Worm (Caenorhabditis elegans): ENCODE data around the gene W08G11.1.
A peak's percentile ranks its signal among the peaks of the same experiment; 100 is the strongest.
"Not testable (repeated sequence)": the region's sequence is repeated elsewhere in the genome, so short reads cannot be mapped to it uniquely, and the experiment has no call there.

W08G11.1 gene

ce11 chrV:16377849-16378248 is 31.0 kb downstream of the W08G11.1 start, which contains the start of gene F13A7.1:
TSS of gene F13A7.1 (minus strand) at chrV:16377949.
- TF ChIP-seq attf-4 (tag; optimal IDR thresholded peaks at IDR 0.05) (no peak), ama-1 (optimal IDR thresholded peaks at IDR 0.05) (no peak), nhr-102 (tag; optimal IDR thresholded peaks at IDR 0.05) (no peak), dve-1 (tag; optimal IDR thresholded peaks at IDR 0.05; ENCODE audit: insufficient read depth) (no peak), ceh-28 (tag; optimal IDR thresholded peaks at IDR 0.05) (no peak), nhr-28 (tag; optimal IDR thresholded peaks at IDR 0.05) (no peak), lin-15B (tag; optimal IDR thresholded peaks at IDR 0.05) (no peak), pqm-1 (tag; optimal IDR thresholded peaks at IDR 0.05) (no peak), F37D6.2 (tag; optimal IDR thresholded peaks at IDR 0.05) (no peak), nhr-42 (GFP tag; IDR thresholded peaks at IDR 0.05) (no peak), lim-7 (GFP tag; IDR thresholded peaks at IDR 0.05) (no peak), tag-97 (GFP tag; IDR thresholded peaks at IDR 0.05) (no peak), dmd-9 (GFP tag; IDR thresholded peaks at IDR 0.05) (no peak), spr-3 (GFP tag; optimal IDR thresholded peaks at IDR 0.05) (no peak), F49E8.2 (tag; optimal IDR thresholded peaks at IDR 0.05; ENCODE audit: borderline replicate concordance) (no peak), Y75B8A.6 (GFP tag; IDR thresholded peaks at IDR 0.05) (no peak), rbr-2 (tag; optimal IDR thresholded peaks at IDR 0.05) (no peak)

- TF ChIP-seq dmd-9 (GFP tag; IDR thresholded peaks at IDR 0.05) (no peak), Y5F2A.4 (GFP tag; optimal IDR thresholded peaks at IDR 0.05) (no peak), F44E2.7 (GFP tag; IDR thresholded peaks at IDR 0.05) (no peak), T20F7.1 (GFP tag; optimal IDR thresholded peaks at IDR 0.05) (no peak), aha-1 (tag) (peak; percentile 94), mdl-1 (tag; optimal IDR thresholded peaks at IDR 0.05) (no peak), mdt-29 (GFP tag; IDR thresholded peaks at IDR 0.05) (no peak), mes-2 (tag; optimal IDR thresholded peaks at IDR 0.05; ENCODE audit: poor library complexity, severe bottlenecking) (no peak)
These were observed 36.1 kb downstream of the W08G11.1 start for ce11 chrV:16382949-16383348.

DNA sequence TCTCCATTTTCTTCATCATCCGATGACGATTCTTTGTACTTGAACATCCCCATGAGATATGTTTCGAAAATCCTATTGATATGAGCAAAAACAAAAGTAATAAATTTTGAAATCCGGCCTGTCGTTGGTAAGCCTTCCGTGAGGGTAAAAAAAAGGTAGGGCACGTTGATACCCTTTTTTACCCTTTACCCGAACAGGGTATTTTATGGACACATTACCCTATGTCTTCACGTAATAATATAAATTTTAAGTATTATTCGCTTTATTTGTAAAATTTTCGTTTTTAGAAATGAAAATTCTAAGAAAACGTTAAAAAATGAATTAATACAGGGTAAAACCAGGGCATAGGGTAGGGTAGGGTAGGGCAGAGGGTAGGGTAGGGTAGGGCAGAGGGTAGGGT is 36.9 kb downstream of the W08G11.1 start, which contains the start of gene F13A7.7:
TSS of gene F13A7.7 (minus strand) at position 101 of the 400 bp plus-strand sequence.
- not testable (repeated sequence) for TF ChIP-seq F10B5.3 (tag; optimal IDR thresholded peaks at IDR 0.05); F44E2.7 (GFP tag; IDR thresholded peaks at IDR 0.05); mdl-1 (tag; optimal IDR thresholded peaks at IDR 0.05)

- TF ChIP-seq lin-29 (GFP tag; IDR thresholded peaks at IDR 0.05) (no peak), unc-62 (GFP tag; optimal IDR thresholded peaks at IDR 0.05 in 1 of 2) (peak in 1 of 2 experiments; percentile 62), unc-62 (tag; optimal IDR thresholded peaks at IDR 0.05) (no peak), saeg-2 (GFP tag; IDR thresholded peaks at IDR 0.05) (no peak)
These were observed 41.4 kb downstream of the W08G11.1 start, which contains the start of gene sri-65 for ce11 chrV:16388268-16388667. TSS of gene sri-65 (minus strand) at chrV:16388368.

- TF ChIP-seq nhr-102 (tag; optimal IDR thresholded peaks at IDR 0.05) (peak; percentile 95), lin-38 (GFP tag; IDR thresholded peaks at IDR 0.05) (no peak), set-16 (GFP tag; IDR thresholded peaks at IDR 0.05) (no peak), unc-39 (tag; optimal IDR thresholded peaks at IDR 0.05) (no peak), hif-1 (tag; optimal IDR thresholded peaks at IDR 0.05) (no peak), rbr-2 (tag; optimal IDR thresholded peaks at IDR 0.05) (no peak), jun-1 (tag; optimal IDR thresholded peaks at IDR 0.05) (no peak), egl-43 (GFP tag; IDR thresholded peaks at IDR 0.05) (no peak), nhr-28 (tag; optimal IDR thresholded peaks at IDR 0.05) (peak; percentile 88), nhr-237 (tag; optimal IDR thresholded peaks at IDR 0.05) (no peak), mxl-3 (GFP tag; optimal IDR thresholded peaks at IDR 0.05) (peak; percentile 67), pqm-1 (tag; optimal IDR thresholded peaks at IDR 0.05) (peak; percentile 31), dmd-6 (GFP tag; IDR thresholded peaks at IDR 0.05) (peak; percentile 86), F10B5.3 (tag; optimal IDR thresholded peaks at IDR 0.05) (no peak), nhr-76 (tag; optimal IDR thresholded peaks at IDR 0.05) (no peak), nhr-77 (tag; optimal IDR thresholded peaks at IDR 0.05) (peak; percentile 11), mes-2 (tag; optimal IDR thresholded peaks at IDR 0.05; ENCODE audit: poor library complexity, severe bottlenecking) (no peak), nhr-41 (GFP tag; IDR thresholded peaks at IDR 0.05) (no peak), lin-39 (tag; optimal IDR thresholded peaks at IDR 0.05) (no peak), nhr-111 (GFP tag; optimal IDR thresholded peaks at IDR 0.05) (no peak), skn-1 (tag; optimal IDR thresholded peaks at IDR 0.05) (no peak), hlh-30 (tag; optimal IDR thresholded peaks at IDR 0.05; ENCODE audit: insufficient read depth) (no peak)
These were observed 43.8 kb downstream of the W08G11.1 start, which contains the start of gene gst-44 for ce11 chrV:16390655-16391054. TSS of gene gst-44 (plus strand) at chrV:16390891.

Measured in whole organism, L4 larva.